Fruit fly (Drosophila melanogaster) whole organism, embryonic: Measurements from ENCODE around the gene Mal-B1.
A peak's percentile ranks its signal among the peaks of the same experiment; 100 is the strongest.

ENCODE experiments used
- Antp ChIP-seq: fragments of 200-800 bp; sonication (Bioruptor generic); optimal IDR thresholded peaks from 3 replicates; lab custom pipeline; 2016; ENCODE audit warnings: missing biosample characterization, missing genetic modification characterization
- CG1024 ChIP-seq: fragments of 200-800 bp; sonication (Bioruptor generic); IDR thresholded peaks from 2 replicates; pipeline ENCODE4 v1.3.6; 2022; ENCODE audit warnings: missing biosample characterization, missing genetic modification characterization
- CG10267 ChIP-seq: fragments of 200-800 bp; sonication (Bioruptor generic); optimal IDR thresholded peaks from 2 replicates; lab custom pipeline; 2018; ENCODE audit warnings: missing biosample characterization, mild to moderate bottlenecking, missing genetic modification characterization, moderate library complexity
- CG10654 ChIP-seq: fragments of 200-800 bp; sonication (Bioruptor generic); optimal IDR thresholded peaks from 2 replicates; lab custom pipeline; 2016; ENCODE audit warnings: missing biosample characterization, missing genetic modification characterization
- CG11723 ChIP-seq: fragments of 200-800 bp; sonication (Bioruptor generic); optimal IDR thresholded peaks from 2 replicates; lab custom pipeline; 2017; ENCODE audit warnings: missing biosample characterization, mild to moderate bottlenecking, missing genetic modification characterization
- CG12104 ChIP-seq: fragments of 200-800 bp; sonication (Bioruptor generic); optimal IDR thresholded peaks from 3 replicates; lab custom pipeline; 2016; ENCODE audit warnings: missing biosample characterization, missing genetic modification characterization
- CG12155 ChIP-seq: fragments of 200-800 bp; sonication (Bioruptor generic); optimal IDR thresholded peaks from 3 replicates; lab custom pipeline; 2016; ENCODE audit warnings: missing biosample characterization, missing genetic modification characterization
- CG12769 ChIP-seq: fragments of 200-800 bp; sonication (Bioruptor generic); optimal IDR thresholded peaks from 2 replicates; lab custom pipeline; 2019; ENCODE audit warnings: missing biosample characterization, mild to moderate bottlenecking, missing genetic modification characterization, moderate library complexity
- CG13624 ChIP-seq: fragments of 200-800 bp; sonication (Bioruptor generic); optimal IDR thresholded peaks from 2 replicates; lab custom pipeline; 2016; ENCODE audit warnings: missing biosample characterization, missing genetic modification characterization
- CG14667 ChIP-seq: fragments of 200-800 bp; sonication (Bioruptor generic); IDR thresholded peaks from 2 replicates; pipeline ENCODE4 v1.3.6; 2022; ENCODE audit warnings: missing biosample characterization, missing genetic modification characterization
- CG15601 ChIP-seq: fragments of 200-800 bp; sonication (Bioruptor generic); optimal IDR thresholded peaks from 3 replicates; lab custom pipeline; 2019; ENCODE audit warnings: missing biosample characterization, mild to moderate bottlenecking, missing genetic modification characterization, moderate library complexity
- CG15696 ChIP-seq: fragments of 200-800 bp; sonication (Bioruptor generic); optimal IDR thresholded peaks from 2 replicates; lab custom pipeline; 2019; ENCODE audit warnings: missing biosample characterization, mild to moderate bottlenecking, missing genetic modification characterization, moderate library complexity
- CG16779 ChIP-seq: fragments of 200-800 bp; sonication (Bioruptor generic); IDR thresholded peaks from 2 replicates; pipeline ENCODE4 v1.3.6; 2022; ENCODE audit warnings: missing biosample characterization, missing genetic modification characterization
- CG17361 ChIP-seq: fragments of 200-800 bp; sonication (Bioruptor generic); IDR thresholded peaks from 3 replicates; pipeline ENCODE4 v1.3.6; 2022; ENCODE audit warnings: missing biosample characterization, missing genetic modification characterization
- CG17802 ChIP-seq: fragments of 200-800 bp; sonication (Bioruptor generic); optimal IDR thresholded peaks from 2 replicates; lab custom pipeline; 2018; ENCODE audit warnings: missing biosample characterization, mild to moderate bottlenecking, missing genetic modification characterization, moderate library complexity
- CG18011 ChIP-seq: fragments of 200-800 bp; sonication (Bioruptor generic); optimal IDR thresholded peaks from 2 replicates; lab custom pipeline; 2017; ENCODE audit warnings: missing biosample characterization, missing genetic modification characterization, mild to moderate bottlenecking, moderate library complexity, missing genotype
- CG2116 ChIP-seq: fragments of 200-800 bp; sonication (Bioruptor generic); optimal IDR thresholded peaks from 3 replicates; lab custom pipeline; 2018; ENCODE audit warnings: missing biosample characterization, mild to moderate bottlenecking, missing genetic modification characterization
- CG2120 ChIP-seq: fragments of 200-800 bp; sonication (Bioruptor generic); optimal IDR thresholded peaks from 3 replicates; lab custom pipeline; 2016; ENCODE audit warnings: missing biosample characterization, missing genetic modification characterization
- CG32772 ChIP-seq: fragments of 200-800 bp; sonication (Bioruptor generic); IDR thresholded peaks from 2 replicates; pipeline ENCODE4 v1.3.6; 2022; ENCODE audit warnings: missing biosample characterization, missing genetic modification characterization
- CG3281 ChIP-seq: fragments of 200-800 bp; sonication (Bioruptor generic); optimal IDR thresholded peaks from 3 replicates; lab custom pipeline; 2017; ENCODE audit warnings: missing biosample characterization, mild to moderate bottlenecking, missing genetic modification characterization
- CG7357 ChIP-seq: fragments of 200-800 bp; sonication (Bioruptor generic); IDR thresholded peaks from 3 replicates; pipeline ENCODE4 v1.3.6; 2022; ENCODE audit warnings: missing biosample characterization, missing genetic modification characterization
- CG7786 ChIP-seq: fragments of 200-800 bp; sonication (Bioruptor generic); optimal IDR thresholded peaks from 2 replicates; lab custom pipeline; 2016; ENCODE audit warnings: missing biosample characterization, missing genetic modification characterization
- CG7963 ChIP-seq: fragments of 200-800 bp; sonication (Bioruptor generic); IDR thresholded peaks from 3 replicates; pipeline ENCODE4 v1.3.6; 2022; ENCODE audit warnings: missing biosample characterization, missing genetic modification characterization; ENCODE audit not compliant: partially characterized antibody
- CG9876 ChIP-seq: fragments of 200-800 bp; sonication (Bioruptor generic); optimal IDR thresholded peaks from 2 replicates; lab custom pipeline; 2016; ENCODE audit warnings: missing biosample characterization, missing genetic modification characterization
- CHES-1-like ChIP-seq: fragments of 200-800 bp; sonication (Bioruptor generic); optimal IDR thresholded peaks from 2 replicates; lab custom pipeline; 2016; ENCODE audit warnings: missing biosample characterization, missing genetic modification characterization
- CrebB ChIP-seq: fragments of 200-800 bp; sonication (Bioruptor generic); optimal IDR thresholded peaks from 3 replicates; lab custom pipeline; 2018; ENCODE audit warnings: missing biosample characterization, mild to moderate bottlenecking, missing genetic modification characterization
- Ets65A ChIP-seq: fragments of 200-800 bp; sonication (Bioruptor generic); peaks from one replicate; lab custom pipeline; 2016; ENCODE audit warnings: missing biosample characterization, missing genetic modification characterization
- HLH4C ChIP-seq: fragments of 200-800 bp; sonication (Bioruptor generic); IDR thresholded peaks from 3 replicates; pipeline ENCODE4 v1.3.6; 2022; ENCODE audit warnings: missing biosample characterization, missing genetic modification characterization; ENCODE audit not compliant: partially characterized antibody
- NC2β ChIP-seq: fragments of 200-800 bp; sonication (Bioruptor generic); optimal IDR thresholded peaks from 2 replicates; lab custom pipeline; 2016; ENCODE audit warnings: missing biosample characterization, missing genetic modification characterization
- NfI ChIP-seq: fragments of 200-800 bp; sonication (Bioruptor generic); optimal IDR thresholded peaks from 3 replicates; lab custom pipeline; 2018; ENCODE audit warnings: missing biosample characterization, mild to moderate bottlenecking, missing genetic modification characterization, moderate library complexity
- Ssrp ChIP-seq: fragments of 200-800 bp; sonication (Bioruptor generic); optimal IDR thresholded peaks from 2 replicates; lab custom pipeline; 2018; ENCODE audit warnings: missing biosample characterization, mild to moderate bottlenecking, missing genetic modification characterization, moderate library complexity
- Xbp1 ChIP-seq: fragments of 200-800 bp; sonication (Bioruptor generic); optimal IDR thresholded peaks from 3 replicates; lab custom pipeline; 2016; ENCODE audit warnings: missing biosample characterization, mild to moderate bottlenecking, missing genetic modification characterization
- ap ChIP-seq: fragments of 200-800 bp; sonication (Bioruptor generic); IDR thresholded peaks from 2 replicates; pipeline ENCODE4 v1.3.6; 2022; ENCODE audit warnings: missing biosample characterization, missing genetic modification characterization
- bab2 ChIP-seq: fragments of 200-800 bp; sonication (Bioruptor generic); optimal IDR thresholded peaks from 2 replicates; lab custom pipeline; 2016; ENCODE audit warnings: missing biosample characterization, missing genetic modification characterization
- crc ChIP-seq: fragments of 200-800 bp; sonication (Bioruptor generic); optimal IDR thresholded peaks from 2 replicates; lab custom pipeline; 2016; ENCODE audit warnings: missing biosample characterization, missing genetic modification characterization
- danr ChIP-seq: fragments of 200-800 bp; sonication (Bioruptor generic); IDR thresholded peaks from 2 replicates; pipeline ENCODE4 v1.3.6; 2022; ENCODE audit warnings: missing biosample characterization, missing genetic modification characterization
- dm ChIP-seq: fragments of 200-800 bp; sonication (Bioruptor generic); optimal IDR thresholded peaks from 3 replicates; lab custom pipeline; 2016; ENCODE audit warnings: missing biosample characterization, missing genetic modification characterization
- dpn ChIP-seq, 2 experiments: fragments of 200-800 bp; sonication (Bioruptor generic); optimal IDR thresholded peaks; 3 replicates each; lab custom pipeline; 2016; ENCODE audit warnings: missing biosample characterization in 2 of 2, missing genetic modification characterization in 2 of 2
- dysf ChIP-seq: fragments of 200-800 bp; sonication (Bioruptor generic); IDR thresholded peaks from 3 replicates; pipeline ENCODE4 v1.3.6; 2022; ENCODE audit warnings: missing biosample characterization, missing genetic modification characterization
- gce ChIP-seq: fragments of 200-800 bp; sonication (Bioruptor generic); IDR thresholded peaks from 3 replicates; pipeline ENCODE4 v1.3.6; 2022; ENCODE audit warnings: missing biosample characterization, missing genetic modification characterization
- gsb ChIP-seq: fragments of 200-800 bp; sonication (Bioruptor generic); IDR thresholded peaks from 2 replicates; pipeline ENCODE4 v1.3.6; 2022; ENCODE audit warnings: missing biosample characterization, missing genetic modification characterization
- kay ChIP-seq: fragments of 200-800 bp; sonication (Bioruptor generic); optimal IDR thresholded peaks from 2 replicates; lab custom pipeline; 2016; ENCODE audit warnings: missing biosample characterization, missing genetic modification characterization
- knrl ChIP-seq: fragments of 200-800 bp; sonication (Bioruptor generic); IDR thresholded peaks from 3 replicates; pipeline ENCODE4 v1.3.6; 2022; ENCODE audit warnings: missing biosample characterization, missing genetic modification characterization; ENCODE audit not compliant: partially characterized antibody
- maf-S ChIP-seq: fragments of 200-800 bp; sonication (Bioruptor generic); optimal IDR thresholded peaks from 2 replicates; lab custom pipeline; 2016; ENCODE audit warnings: missing biosample characterization, missing genetic modification characterization
- phol ChIP-seq: fragments of 200-800 bp; sonication (Bioruptor generic); optimal IDR thresholded peaks from 3 replicates; lab custom pipeline; 2018; ENCODE audit warnings: missing biosample characterization, mild to moderate bottlenecking, missing genetic modification characterization, moderate library complexity
- seq ChIP-seq: fragments of 200-800 bp; sonication (Bioruptor generic); IDR thresholded peaks from 2 replicates; pipeline ENCODE4 v1.3.6; 2022; ENCODE audit warnings: missing biosample characterization, missing genetic modification characterization
- sima ChIP-seq: fragments of 200-800 bp; sonication (Bioruptor generic); optimal IDR thresholded peaks from 2 replicates; lab custom pipeline; 2016; ENCODE audit warnings: missing biosample characterization, missing genetic modification characterization
- slbo ChIP-seq: fragments of 200-800 bp; sonication (Bioruptor generic); IDR thresholded peaks from 2 replicates; pipeline ENCODE4 v1.3.6; 2022; ENCODE audit warnings: missing biosample characterization, missing genetic modification characterization
- stwl ChIP-seq: fragments of 200-800 bp; sonication (Bioruptor generic); optimal IDR thresholded peaks from 3 replicates; lab custom pipeline; 2018; ENCODE audit warnings: missing biosample characterization, mild to moderate bottlenecking, missing genetic modification characterization, moderate library complexity
- tx ChIP-seq: fragments of 200-800 bp; sonication (Bioruptor generic); optimal IDR thresholded peaks from 2 replicates; lab custom pipeline; 2016; ENCODE audit warnings: missing biosample characterization, missing genetic modification characterization
- wdn ChIP-seq: fragments of 200-800 bp; sonication (Bioruptor generic); IDR thresholded peaks from 2 replicates; pipeline ENCODE4 v1.3.6; 2022; ENCODE audit warnings: missing biosample characterization, missing genetic modification characterization
- zen ChIP-seq: fragments of 200-800 bp; sonication (Bioruptor generic); optimal IDR thresholded peaks from 3 replicates; lab custom pipeline; 2018; ENCODE audit warnings: missing biosample characterization, mild to moderate bottlenecking, missing genetic modification characterization, moderate library complexity

Mal-B1 gene

DNA sequence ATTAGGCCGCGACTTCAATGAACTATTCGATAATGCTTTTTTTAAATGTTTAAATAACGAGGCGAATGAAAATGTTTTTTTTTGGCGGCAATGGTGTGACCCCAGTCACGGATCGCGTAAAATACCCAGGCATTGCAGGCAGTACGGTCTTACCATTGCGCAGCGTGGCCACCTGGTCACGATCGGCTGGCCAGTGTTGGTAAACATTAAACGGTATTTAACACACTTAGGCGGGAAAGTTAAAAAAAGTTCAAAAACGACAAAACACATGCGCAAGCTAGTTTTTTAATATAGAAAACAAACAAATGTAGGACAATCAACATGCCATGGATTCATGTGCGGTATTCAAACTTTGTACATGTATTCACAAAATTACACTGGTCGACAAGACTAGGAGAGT, 17.7 kb upstream of the Mal-B1 start, which contains the start of gene esc (continued):
- TF ChIP-seq CG2120 (GFP tag; lab: Kevin White, UChicago) (peak; percentile 57), Ets65A (GFP tag; lab: Kevin White, UChicago) (peak; percentile 87), crc (GFP tag; lab: Kevin White, UChicago) (no peak), CG10654 (peak; percentile 7), CrebB (no peak), CG12104 (no peak), kay (GFP tag; lab: Kevin White, UChicago) (no peak), CG7963 (GFP tag; lab: Robert Waterston, UW) (no peak), stwl (peak; percentile 98), CG11723 (GFP tag; lab: Kevin White, UChicago) (no peak), CG17361 (no peak), CHES-1-like (GFP tag; lab: Kevin White, UChicago) (peak; percentile 39), maf-S (peak; percentile 25), wdn (GFP tag; lab: Robert Waterston, UW) (no peak), dpn (GFP tag; optimal IDR thresholded peaks at IDR 0.05; lab: Kevin White, UChicago) (peak; percentile 41 to 48), CG16779 (GFP tag; lab: Robert Waterston, UW) (no peak), CG13624 (GFP tag; lab: Kevin White, UChicago) (peak; percentile 39), tx (GFP tag; lab: Kevin White, UChicago) (peak; percentile 29), CG2116 (GFP tag; lab: Kevin White, UChicago) (peak; percentile 46), CG9876 (peak; percentile 22), dm (peak; percentile 26), gce (GFP tag; lab: Robert Waterston, UW) (no peak), NC2β (peak; percentile 47), ap (GFP tag; lab: Robert Waterston, UW) (no peak), dysf (no peak; the same call in 2 of the 3 replicates), Ssrp (tag; lab: Kevin White, UChicago) (no peak), Antp (GFP tag; lab: Kevin White, UChicago) (peak; percentile 30), CG17802 (tag; lab: Kevin White, UChicago) (no peak), CG15601 (tag; lab: Kevin White, UChicago) (no peak), CG12155 (GFP tag; lab: Kevin White, UChicago) (peak; percentile 41), seq (no peak), CG3281 (GFP tag; lab: Kevin White, UChicago) (no peak), bab2 (GFP tag; lab: Kevin White, UChicago) (no peak), CG10267 (tag; lab: Kevin White, UChicago) (peak; percentile 97), CG15696 (no peak), CG32772 (peak; percentile 43; the same call in 1 of the 2 replicates), zen (tag; lab: Kevin White, UChicago) (peak; percentile 62), HLH4C (GFP tag; lab: Robert Waterston, UW) (no peak), CG7357 (GFP tag; lab: Robert Waterston, UW) (no peak), gsb (GFP tag; lab: Robert Waterston, UW) (no peak), CG12769 (tag; lab: Kevin White, UChicago) (no peak), CG1024 (peak; percentile 34), sima (GFP tag; lab: Kevin White, UChicago) (no peak), CG14667 (GFP tag; lab: Robert Waterston, UW) (no peak), slbo (GFP tag; lab: Robert Waterston, UW) (peak; percentile 39; the same call in 1 of the 2 replicates), CG18011 (GFP tag; lab: Kevin White, UChicago) (peak; percentile 41), phol (tag; lab: Kevin White, UChicago) (peak; percentile 49), NfI (GFP tag; lab: Kevin White, UChicago) (no peak), danr (no peak), knrl (GFP tag; lab: Robert Waterston, UW) (no peak), CG7786 (GFP tag; lab: Kevin White, UChicago) (peak; percentile 64), Xbp1 (GFP tag; lab: Kevin White, UChicago) (peak; percentile 27)
